Worm (Caenorhabditis elegans) whole organism, L1 larva: ENCODE measurements around the gene ooc-5.
A peak's percentile ranks its signal among the peaks of the same experiment; 100 is the strongest.

Experiments used
- C34B4.2 ChIP-seq: sonication (generic microtip); optimal IDR thresholded peaks from 2 replicates; lab custom pipeline; 2017; ENCODE audit warnings: mild to moderate bottlenecking, missing genetic modification characterization, missing compliant biosample characterization
- Y116A8C.19 ChIP-seq: sonication (generic microtip); optimal IDR thresholded peaks from 2 replicates; lab custom pipeline; 2016; ENCODE audit warnings: missing compliant biosample characterization, missing genetic modification characterization, borderline replicate concordance
- alr-1 ChIP-seq: fragments of 200-800 bp; sonication (Bioruptor generic); optimal IDR thresholded peaks from 2 replicates; lab custom pipeline; 2018; ENCODE audit warnings: borderline replicate concordance, mild to moderate bottlenecking, missing genetic modification characterization, missing compliant biosample characterization
- aly-2 ChIP-seq: fragments of 150-350 bp; optimal IDR thresholded peaks from 2 replicates; lab custom pipeline; 2014; ENCODE audit warnings: missing biosample characterization, missing genetic modification characterization
- ama-1 ChIP-seq: fragments of 150-350 bp; optimal IDR thresholded peaks from 2 replicates; lab custom pipeline; 2014
- ceh-88 ChIP-seq: fragments of 200-800 bp; sonication (Bioruptor generic); IDR thresholded peaks from 2 replicates; pipeline ENCODE4 v1.3.6; 2022; ENCODE audit warnings: missing genetic modification characterization, missing compliant biosample characterization
- ceh-90 ChIP-seq: sonication (generic microtip); optimal IDR thresholded peaks from 2 replicates; lab custom pipeline; 2016; ENCODE audit warnings: missing genetic modification characterization, missing compliant biosample characterization
- dsc-1 ChIP-seq: sonication (generic microtip); optimal IDR thresholded peaks from 2 replicates; lab custom pipeline; 2016; ENCODE audit warnings: mild to moderate bottlenecking, missing genetic modification characterization, missing compliant biosample characterization
- efl-1 ChIP-seq, 4 experiments: fragments of 150-350 bp; optimal IDR thresholded peaks in 3 of 4; peaks in 1 of 4; 1 replicate in 1 of 4; 2 replicates in 3 of 4; lab custom pipeline; 2014; ENCODE audit warnings: missing biosample characterization in 2 of 4, missing genetic modification characterization in 2 of 4, missing genetic modification reagents in 2 of 4
- efl-3 ChIP-seq: fragments of 200-800 bp; sonication (Bioruptor generic); optimal IDR thresholded peaks from 2 replicates; lab custom pipeline; 2018; ENCODE audit warnings: mild to moderate bottlenecking, missing genetic modification characterization, missing compliant biosample characterization
- egl-13 ChIP-seq: sonication (generic microtip); optimal IDR thresholded peaks from 2 replicates; lab custom pipeline; 2016; ENCODE audit warnings: missing genotype, missing genetic modification reagents, missing genetic modification characterization, missing compliant biosample characterization
- egl-27 ChIP-seq, 2 experiments: fragments of 150-350 bp in 1 of 2; sonication (generic microtip); optimal IDR thresholded peaks; 3 replicates each; lab custom pipeline; 2017 to 2018; ENCODE audit warnings: missing biosample characterization in 2 of 2, missing genetic modification characterization in 2 of 2, missing genetic modification reagents in 2 of 2
- elt-2 ChIP-seq: sonication (generic microtip); optimal IDR thresholded peaks from 2 replicates; lab custom pipeline; 2016; ENCODE audit warnings: missing genetic modification characterization, mild to moderate bottlenecking, inconsistent platforms, missing compliant biosample characterization, missing genetic modification reagents
- elt-3 ChIP-seq, 6 experiments: fragments of 150-350 bp in 1 of 6; sonication (generic microtip); optimal IDR thresholded peaks; 2 replicates each; lab custom pipeline; 2017 to 2018; ENCODE audit warnings: missing biosample characterization in 6 of 6, missing genetic modification characterization in 6 of 6, inconsistent platforms in 1 of 6
- ets-5 ChIP-seq: fragments of 200-800 bp; sonication (Bioruptor generic); IDR thresholded peaks from 2 replicates; pipeline ENCODE4 v1.3.6; 2022; ENCODE audit warnings: missing genetic modification characterization, missing compliant biosample characterization
- fkh-10 ChIP-seq: sonication (generic microtip); optimal IDR thresholded peaks from 2 replicates; lab custom pipeline; 2017; ENCODE audit warnings: missing biosample characterization, missing genetic modification reagents, missing genetic modification characterization
- grh-1 ChIP-seq: fragments of 200-800 bp; sonication (Bioruptor generic); IDR thresholded peaks from 2 replicates; pipeline ENCODE4 v1.3.6; 2022; ENCODE audit warnings: missing genetic modification reagents, missing genetic modification characterization, missing compliant biosample characterization
- hpl-2 ChIP-seq: fragments of 150-350 bp; optimal IDR thresholded peaks from 2 replicates; lab custom pipeline; 2014; ENCODE audit warnings: missing biosample characterization, missing genetic modification reagents, missing genetic modification characterization
- isw-1 ChIP-seq: fragments of 200-800 bp; sonication (Bioruptor generic); IDR thresholded peaks from 2 replicates; pipeline ENCODE4 v1.3.6; 2022; ENCODE audit warnings: missing genetic modification characterization, missing compliant biosample characterization
- lin-14 ChIP-seq: fragments of 200-800 bp; sonication (Bioruptor generic); optimal IDR thresholded peaks from 2 replicates; lab custom pipeline; 2018; ENCODE audit warnings: mild to moderate bottlenecking, missing genetic modification characterization, moderate library complexity, missing compliant biosample characterization
- lin-35 ChIP-seq, 2 experiments: fragments of 150-350 bp; optimal IDR thresholded peaks; 2 replicates each; lab custom pipeline; 2014; ENCODE audit warnings: missing biosample characterization in 2 of 2, missing genetic modification characterization in 2 of 2, missing genetic modification reagents in 2 of 2
- lin-39 ChIP-seq: fragments of 150-350 bp; optimal IDR thresholded peaks from 2 replicates; lab custom pipeline; 2014; ENCODE audit warnings: missing biosample characterization, missing genetic modification reagents, missing genetic modification characterization
- mab-9 ChIP-seq: fragments of 200-800 bp; sonication (Bioruptor generic); IDR thresholded peaks from 2 replicates; pipeline ENCODE4 v1.3.6; 2022; ENCODE audit warnings: missing genetic modification reagents, missing genetic modification characterization, missing compliant biosample characterization
- mdl-1 ChIP-seq, 2 experiments: fragments of 150-350 bp; optimal IDR thresholded peaks; 2 replicates each; lab custom pipeline; 2014 to 2017; ENCODE audit warnings: missing biosample characterization in 2 of 2, missing genetic modification characterization in 2 of 2, inconsistent platforms in 1 of 2
- mef-2 ChIP-seq: fragments of 150-350 bp; optimal IDR thresholded peaks from 2 replicates; lab custom pipeline; 2014; ENCODE audit warnings: missing biosample characterization, missing genetic modification characterization
- mep-1 ChIP-seq: fragments of 150-350 bp; optimal IDR thresholded peaks from 2 replicates; lab custom pipeline; 2014; ENCODE audit warnings: missing biosample characterization, missing genetic modification characterization
- nhr-19 ChIP-seq: fragments of 200-800 bp; sonication (Bioruptor generic); conservative IDR thresholded peaks from 2 replicates; pipeline ENCODE4 v1.3.6; 2022; ENCODE audit warnings: missing genetic modification characterization, missing compliant biosample characterization
- nhr-20 ChIP-seq: sonication (generic microtip); optimal IDR thresholded peaks from 2 replicates; lab custom pipeline; 2016; ENCODE audit warnings: mild to moderate bottlenecking, missing genetic modification characterization, missing compliant biosample characterization
- nhr-237 ChIP-seq: fragments of 150-350 bp; optimal IDR thresholded peaks from 2 replicates; lab custom pipeline; 2014; ENCODE audit warnings: missing biosample characterization, missing genetic modification characterization
- nhr-28 ChIP-seq: fragments of 150-350 bp; optimal IDR thresholded peaks from 2 replicates; lab custom pipeline; 2014; ENCODE audit warnings: missing biosample characterization, missing genetic modification characterization
- nhr-71 ChIP-seq: sonication (generic microtip); optimal IDR thresholded peaks from 2 replicates; lab custom pipeline; 2016; ENCODE audit warnings: mild to moderate bottlenecking, missing genetic modification characterization, moderate library complexity, missing compliant biosample characterization
- nhr-76 ChIP-seq: sonication (generic microtip); optimal IDR thresholded peaks from 2 replicates; lab custom pipeline; 2017; ENCODE audit warnings: missing biosample characterization, missing genetic modification characterization
- rnt-1 ChIP-seq: sonication (generic microtip); optimal IDR thresholded peaks from 2 replicates; lab custom pipeline; 2016; ENCODE audit warnings: mild to moderate bottlenecking, missing genetic modification characterization, moderate library complexity, missing compliant biosample characterization
- skn-1 ChIP-seq: fragments of 150-350 bp; optimal IDR thresholded peaks from 2 replicates; lab custom pipeline; 2014; ENCODE audit warnings: missing biosample characterization, missing genetic modification characterization
- sptf-1 ChIP-seq: fragments of 150-350 bp; optimal IDR thresholded peaks from 2 replicates; lab custom pipeline; 2014; ENCODE audit warnings: missing biosample characterization, missing genetic modification characterization
- tbx-2 ChIP-seq: sonication (generic microtip); optimal IDR thresholded peaks from 2 replicates; lab custom pipeline; 2016; ENCODE audit warnings: missing genetic modification characterization, missing compliant biosample characterization
- unc-30 ChIP-seq: sonication (generic microtip); optimal IDR thresholded peaks from 2 replicates; lab custom pipeline; 2017; ENCODE audit warnings: missing biosample characterization, missing genetic modification characterization
- unc-62 ChIP-seq: fragments of 150-350 bp; optimal IDR thresholded peaks from 2 replicates; lab custom pipeline; 2014; ENCODE audit warnings: missing biosample characterization, missing genetic modification reagents, missing genetic modification characterization
- unc-86 ChIP-seq: sonication (generic microtip); optimal IDR thresholded peaks from 2 replicates; lab custom pipeline; 2016; ENCODE audit warnings: missing genetic modification characterization, missing compliant biosample characterization
- unc-98 ChIP-seq: fragments of 200-800 bp; sonication (Bioruptor generic); IDR thresholded peaks from 2 replicates; pipeline ENCODE4 v1.3.6; 2022; ENCODE audit warnings: missing genetic modification characterization, missing compliant biosample characterization
- vab-15 ChIP-seq: sonication (generic microtip); optimal IDR thresholded peaks from 2 replicates; lab custom pipeline; 2017; ENCODE audit warnings: missing genotype, mild to moderate bottlenecking, missing genetic modification characterization, missing compliant biosample characterization
- zag-1 ChIP-seq: fragments of 150-350 bp; optimal IDR thresholded peaks from 2 replicates; lab custom pipeline; 2014; ENCODE audit warnings: missing biosample characterization, missing genetic modification characterization
- zip-4 ChIP-seq: fragments of 200-800 bp; sonication (Bioruptor generic); optimal IDR thresholded peaks from 2 replicates; lab custom pipeline; 2018; ENCODE audit warnings: mild to moderate bottlenecking, missing genetic modification characterization, moderate library complexity, missing compliant biosample characterization
- ztf-11 ChIP-seq, 2 experiments: sonication (generic microtip); optimal IDR thresholded peaks; 2 replicates each; lab custom pipeline; 2016 to 2017; ENCODE audit warnings: missing genetic modification characterization in 2 of 2, missing biosample characterization in 1 of 2, missing compliant biosample characterization in 1 of 2

Gene ooc-5

DNA sequence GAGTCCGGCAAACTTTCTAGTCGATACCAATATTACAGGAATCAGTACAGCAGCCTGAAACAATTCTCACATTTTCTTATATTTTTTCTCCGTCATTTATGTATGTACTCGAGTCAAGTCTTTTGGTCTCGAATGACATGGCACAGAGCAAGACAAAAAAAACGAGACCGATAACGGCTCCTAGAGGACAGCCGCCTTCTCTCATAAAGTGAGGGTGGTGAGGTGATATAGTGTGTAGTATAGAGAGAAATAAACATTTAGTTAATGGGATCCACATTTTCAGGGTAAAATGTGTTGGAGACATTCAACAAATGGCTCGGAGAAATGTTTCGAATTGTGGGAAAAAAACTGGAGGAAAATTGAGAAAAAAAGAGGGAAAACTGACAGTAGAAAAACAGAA is 30.8 kb upstream of the ooc-5 start (continued):
- TF ChIP-seq hpl-2 (no peak), C34B4.2 (no peak), aly-2 (tag; lab: Kevin White, UChicago) (peak; percentile 53), efl-3 (GFP tag; lab: Kevin White, UChicago) (no peak), grh-1 (GFP tag; lab: Robert Waterston, UW) (no peak), nhr-71 (peak; percentile 74), egl-27 (tag; optimal IDR thresholded peaks at IDR 0.05; lab: Kevin White, UChicago) (no peak), ets-5 (GFP tag; lab: Robert Waterston, UW) (no peak), nhr-237 (no peak), lin-14 (GFP tag; lab: Kevin White, UChicago) (peak; percentile 94), dsc-1 (tag; lab: Kevin White, UChicago) (peak; percentile 84), mab-9 (no peak), efl-1 (optimal IDR thresholded peaks at IDR 0.05; lab: Kevin White, UChicago) (peak; percentile 9 to 12), efl-1 (GFP tag; optimal IDR thresholded peaks at IDR 0.05 in 1 of 2; lab: Kevin White, UChicago) (peak in 1 of 2 experiments; percentile 54), skn-1 (tag; lab: Kevin White, UChicago) (no peak), lin-39 (peak; percentile 45), ztf-11 (tag; optimal IDR thresholded peaks at IDR 0.05; lab: Kevin White, UChicago) (no peak), mef-2 (tag; lab: Kevin White, UChicago) (no peak), alr-1 (no peak), zip-4 (GFP tag; lab: Kevin White, UChicago) (no peak), tbx-2 (tag; lab: Kevin White, UChicago) (no peak), sptf-1 (no peak), lin-35 (GFP tag; optimal IDR thresholded peaks at IDR 0.05; lab: Kevin White, UChicago) (peak in 1 of 2 experiments; percentile 24), zag-1 (tag; lab: Kevin White, UChicago) (no peak), fkh-10 (GFP tag; lab: Kevin White, UChicago) (no peak), egl-13 (tag; lab: Kevin White, UChicago) (no peak), isw-1 (GFP tag; lab: Robert Waterston, UW) (no peak), nhr-20 (tag; lab: Kevin White, UChicago) (no peak), ceh-90 (no peak), mdl-1 (tag; optimal IDR thresholded peaks at IDR 0.05; lab: Kevin White, UChicago) (no peak), unc-86 (tag; lab: Kevin White, UChicago) (no peak), elt-2 (tag; lab: Kevin White, UChicago) (no peak), unc-30 (no peak), nhr-76 (tag; lab: Kevin White, UChicago) (no peak), mep-1 (tag; lab: Kevin White, UChicago) (peak; percentile 22), ama-1 (no peak), rnt-1 (tag; lab: Kevin White, UChicago) (peak; percentile 71), unc-62 (GFP tag; lab: Kevin White, UChicago) (no peak), nhr-28 (tag; lab: Kevin White, UChicago) (no peak), Y116A8C.19 (tag; lab: Kevin White, UChicago) (no peak), elt-3 (tag; optimal IDR thresholded peaks at IDR 0.05; lab: Kevin White, UChicago) (no peak), vab-15 (tag; lab: Kevin White, UChicago) (no peak), unc-98 (GFP tag; lab: Robert Waterston, UW) (no peak), ceh-88 (no peak)

DNA sequence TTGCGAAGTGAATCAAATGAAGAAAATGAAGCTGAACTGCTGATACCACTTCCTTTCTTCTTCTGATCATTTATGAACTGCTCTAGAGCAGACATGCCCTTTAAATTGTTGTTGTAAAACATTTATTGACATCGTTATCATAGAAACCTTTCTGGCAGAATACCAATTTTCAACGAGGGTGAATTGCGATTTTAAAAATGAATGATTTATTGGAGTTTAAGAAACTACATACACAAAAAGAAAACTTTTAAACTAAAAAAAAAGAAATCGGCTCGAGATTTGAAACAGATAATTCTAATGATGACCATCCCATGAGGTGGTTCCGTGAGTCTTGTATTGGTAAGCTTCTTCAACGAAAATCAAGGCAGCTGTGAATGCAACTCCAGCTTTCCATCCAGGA is 28.9 kb upstream of the ooc-5 start, which contains the start of gene sftd-3:
Gene sftd-3 (minus strand): TSS at position 101 of the 400 bp plus-strand sequence.
- TF ChIP-seq nhr-19 (GFP tag; lab: Robert Waterston, UW), result no peak
- TF ChIP-seq, all 84 proteins: peak for 0
